Fruit fly (Drosophila melanogaster) Kc167 (cell line): Measurements from ENCODE around the gene CG15882.

Experiments used
- Myc ChIP-seq: fragments of >200 bp; optimal IDR thresholded peaks from 2 replicates; lab custom pipeline; 2017; ENCODE audit warnings: missing external identifiers
- Sin3A ChIP-seq: fragments of >200 bp; optimal IDR thresholded peaks from 2 replicates; lab custom pipeline; 2018; ENCODE audit warnings: missing external identifiers
- h ChIP-seq: fragments of >200 bp; optimal IDR thresholded peaks from 3 replicates; lab custom pipeline; 2018; ENCODE audit warnings: missing external identifiers
- insv ChIP-seq: fragments of >200 bp; optimal IDR thresholded peaks from 3 replicates; lab custom pipeline; 2018; ENCODE audit warnings: missing external identifiers
- psq ChIP-seq: fragments of >200 bp; optimal IDR thresholded peaks from 2 replicates; lab custom pipeline; 2017; ENCODE audit warnings: missing external identifiers
- ttk ChIP-seq: sonication (Bioruptor generic); optimal IDR thresholded peaks from 2 replicates; lab custom pipeline; 2017; ENCODE audit warnings: missing external identifiers

The CG15882 gene

dm6 chrX:19149511-19149876 is 25.3 kb upstream of the CG15882 start:
- TF ChIP-seq ttk (lab: Kevin White, UChicago): no peak

dm6 chrX:19148798-19149510 is 24.8 kb upstream of the CG15882 start:
- TF ChIP-seq psq (lab: Kevin White, UChicago) (no peak), ttk (lab: Kevin White, UChicago) (no peak), h (lab: Kevin White, UChicago) (no peak), Sin3A (lab: Kevin White, UChicago) (no peak), Myc (lab: Kevin White, UChicago) (no peak), insv (lab: Kevin White, UChicago) (no peak)

- no peak for TF ChIP-seq insv (lab: Kevin White, UChicago)
- no peak for TF ChIP-seq ttk (lab: Kevin White, UChicago)
- no peak for TF ChIP-seq Sin3A (lab: Kevin White, UChicago)
- no peak for TF ChIP-seq psq (lab: Kevin White, UChicago)
- TF ChIP-seq Myc (lab: Kevin White, UChicago): no peak
- no peak for TF ChIP-seq h (lab: Kevin White, UChicago)
Observed at dm6 chrX:19147939-19148641, 23.9 kb upstream of the CG15882 start.

dm6 chrX:19146421-19146952 is 22.3 kb upstream of the CG15882 start:
- TF ChIP-seq insv (lab: Kevin White, UChicago) (no peak), psq (lab: Kevin White, UChicago) (no peak)

dm6 chrX:19144785-19145422 is 20.7 kb upstream of the CG15882 start:
- TF ChIP-seq Myc (lab: Kevin White, UChicago) (no peak), ttk (lab: Kevin White, UChicago) (no peak), psq (lab: Kevin White, UChicago) (no peak), h (lab: Kevin White, UChicago) (no peak), Sin3A (lab: Kevin White, UChicago) (no peak), insv (lab: Kevin White, UChicago) (no peak)

dm6 chrX:19135768-19136167 is 11.6 kb upstream of the CG15882 start, which contains the start of gene Obp18a:
Gene Obp18a, minus strand, starts transcription at chrX:19135868.
- TF ChIP-seq ttk (lab: Kevin White, UChicago): no peak
- TF ChIP-seq h (lab: Kevin White, UChicago): no peak
- no peak for TF ChIP-seq Myc (lab: Kevin White, UChicago)
- TF ChIP-seq psq (lab: Kevin White, UChicago): no peak
- TF ChIP-seq insv (lab: Kevin White, UChicago): no peak
- no peak for TF ChIP-seq Sin3A (lab: Kevin White, UChicago)

- no peak for TF ChIP-seq insv (lab: Kevin White, UChicago)
- no peak for TF ChIP-seq Myc (lab: Kevin White, UChicago)
- TF ChIP-seq Sin3A (lab: Kevin White, UChicago): no peak
- TF ChIP-seq ttk (lab: Kevin White, UChicago): no peak
- no peak for TF ChIP-seq psq (lab: Kevin White, UChicago)
- no peak for TF ChIP-seq h (lab: Kevin White, UChicago)
Observed at dm6 chrX:19127216-19127615, 3.0 kb upstream of the CG15882 start, which contains the start of gene tgy. Gene tgy, minus strand, starts transcription at chrX:19127316.

dm6 chrX:19120367-19120766 is 3.8 kb downstream of the CG15882 start:
- TF ChIP-seq Myc (lab: Kevin White, UChicago): no peak
- no peak for TF ChIP-seq insv (lab: Kevin White, UChicago)
- no peak for TF ChIP-seq ttk (lab: Kevin White, UChicago)
- no peak for TF ChIP-seq Sin3A (lab: Kevin White, UChicago)
- no peak for TF ChIP-seq psq (lab: Kevin White, UChicago)
- no peak for TF ChIP-seq h (lab: Kevin White, UChicago)

dm6 chrX:19106842-19107557 is 17.2 kb downstream of the CG15882 start:
- TF ChIP-seq ttk (lab: Kevin White, UChicago) (no peak), h (lab: Kevin White, UChicago) (no peak), Myc (lab: Kevin White, UChicago) (no peak), Sin3A (lab: Kevin White, UChicago) (no peak)

- TF ChIP-seq Sin3A (lab: Kevin White, UChicago): no peak
- TF ChIP-seq h (lab: Kevin White, UChicago): no peak
- TF ChIP-seq insv (lab: Kevin White, UChicago): no peak
- no peak for TF ChIP-seq psq (lab: Kevin White, UChicago)
- no peak for TF ChIP-seq ttk (lab: Kevin White, UChicago)
- TF ChIP-seq Myc (lab: Kevin White, UChicago): no peak
Observed at dm6 chrX:19096179-19096578, 28.0 kb downstream of the CG15882 start.

- TF ChIP-seq psq (lab: Kevin White, UChicago): no peak
- no peak for TF ChIP-seq h (lab: Kevin White, UChicago)
- no peak for TF ChIP-seq Sin3A (lab: Kevin White, UChicago)
- no peak for TF ChIP-seq ttk (lab: Kevin White, UChicago)
- no peak for TF ChIP-seq Myc (lab: Kevin White, UChicago)
- no peak for TF ChIP-seq insv (lab: Kevin White, UChicago)
Observed at dm6 chrX:19083190-19083589, 41.0 kb downstream of the CG15882 start, which contains the start of gene CG7423. Gene CG7423, minus strand, starts transcription at chrX:19083290.
